Worm (Caenorhabditis elegans): ENCODE data around the gene C08F11.17.

The C08F11.17 gene

DNA sequence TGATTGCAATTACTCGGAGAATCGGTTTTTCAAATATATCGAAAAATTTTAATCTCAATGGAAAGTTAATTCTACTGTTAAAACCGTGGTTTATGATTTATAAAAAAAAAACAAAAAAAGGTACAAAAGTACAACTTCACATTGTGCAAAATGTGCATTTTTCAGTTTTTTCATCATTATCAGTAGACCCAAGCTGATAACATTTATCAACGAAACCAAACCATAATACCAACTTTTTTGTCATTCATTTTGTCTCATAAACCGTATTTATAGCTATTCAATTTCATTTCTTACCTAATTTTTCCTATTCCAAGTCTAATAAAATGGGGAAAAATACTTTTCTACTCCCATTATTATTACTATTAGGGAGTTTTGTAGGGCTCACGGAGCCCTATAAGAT is 11.1 kb downstream of the C08F11.17 start, which contains the start of gene ugt-22:
Gene ugt-22, plus strand, starts transcription at position 234 of the 400 bp plus-strand sequence.
- TF ChIP-seq pag-3 (tag; optimal IDR thresholded peaks at IDR 0.05; ENCODE audit: borderline replicate concordance, insufficient read depth), result no peak
- TF ChIP-seq ztf-4 (tag; optimal IDR thresholded peaks at IDR 0.05), result no peak
- TF ChIP-seq elt-2 (tag; optimal IDR thresholded peaks at IDR 0.05), result peak; percentile 80
- TF ChIP-seq lin-35 (GFP tag; optimal IDR thresholded peaks at IDR 0.05), result peak in 1 of 2 experiments; percentile 8
- TF ChIP-seq efl-1 (optimal IDR thresholded peaks at IDR 0.05), result no peak
- peak in 1 of 2 experiments; percentile 66 for TF ChIP-seq efl-1 (GFP tag; optimal IDR thresholded peaks at IDR 0.05 in 1 of 2)
- peak; percentile 1 for TF ChIP-seq tlp-1 (tag; optimal IDR thresholded peaks at IDR 0.05)
- no peak for TF ChIP-seq tbx-2 (tag; optimal IDR thresholded peaks at IDR 0.05)
- no peak for TF ChIP-seq ama-1 (optimal IDR thresholded peaks at IDR 0.05)
- TF ChIP-seq mep-1 (tag; optimal IDR thresholded peaks at IDR 0.05), result no peak
- no peak for TF ChIP-seq nhr-47 (tag; optimal IDR thresholded peaks at IDR 0.05)
- TF ChIP-seq swsn-7 (tag; optimal IDR thresholded peaks at IDR 0.05), result no peak
- no peak for TF ChIP-seq blmp-1 (tag; optimal IDR thresholded peaks at IDR 0.05)
- no peak for TF ChIP-seq aha-1 (tag; optimal IDR thresholded peaks at IDR 0.05)
- TF ChIP-seq hpl-2 (GFP tag; optimal IDR thresholded peaks at IDR 0.05), result no peak

DNA sequence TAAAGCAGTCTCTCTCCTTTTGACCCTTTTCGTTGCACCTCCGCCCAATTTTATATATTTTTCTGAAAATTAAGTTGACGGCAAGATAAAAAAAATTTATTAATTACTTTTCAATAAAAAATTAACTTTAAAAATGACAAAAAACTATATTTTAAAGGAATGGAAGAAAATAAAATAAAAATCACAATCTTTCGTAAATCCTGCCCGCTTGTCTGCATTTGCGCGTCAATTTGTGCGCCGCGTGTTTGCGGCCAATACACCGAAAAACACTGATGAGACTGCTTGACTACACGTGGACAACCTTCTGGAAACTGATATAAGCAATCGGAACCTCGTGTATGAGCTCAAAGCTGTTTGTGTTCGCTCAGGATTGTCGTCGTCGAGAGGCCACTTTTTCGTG is 13.2 kb downstream of the C08F11.17 start, which contains the start of gene C08F11.7:
Gene C08F11.7, plus strand, starts transcription at position 301 of the 400 bp plus-strand sequence.
- TF ChIP-seq snu-23 (GFP tag; optimal IDR thresholded peaks at IDR 0.05), result no peak
- TF ChIP-seq nhr-20 (tag; optimal IDR thresholded peaks at IDR 0.05), result no peak
- TF ChIP-seq ces-1 (GFP tag; optimal IDR thresholded peaks at IDR 0.05), result no peak
- no peak for TF ChIP-seq pqm-1 (tag; optimal IDR thresholded peaks at IDR 0.05)
- no peak for TF ChIP-seq unc-30 (tag; optimal IDR thresholded peaks at IDR 0.05)
- TF ChIP-seq nhr-90 (tag; optimal IDR thresholded peaks at IDR 0.05; ENCODE audit: poor library complexity), result no peak
- TF ChIP-seq lin-13 (GFP tag; optimal IDR thresholded peaks at IDR 0.05), result no peak
- TF ChIP-seq pag-3 (tag; optimal IDR thresholded peaks at IDR 0.05; ENCODE audit: borderline replicate concordance, insufficient read depth), result no peak
- TF ChIP-seq tbx-2 (tag; optimal IDR thresholded peaks at IDR 0.05), result no peak
- TF ChIP-seq nhr-19 (GFP tag; conservative IDR thresholded peaks at IDR 0.05), result no peak
- TF ChIP-seq ceh-90 (tag; optimal IDR thresholded peaks at IDR 0.05), result no peak
- TF ChIP-seq alr-1 (tag; optimal IDR thresholded peaks at IDR 0.05; ENCODE audit: borderline replicate concordance), result no peak
- TF ChIP-seq elt-2 (tag; optimal IDR thresholded peaks at IDR 0.05), result no peak
- TF ChIP-seq grh-1 (GFP tag; IDR thresholded peaks at IDR 0.05), result no peak
- no peak for TF ChIP-seq unc-98 (GFP tag; IDR thresholded peaks at IDR 0.05)
- no peak for TF ChIP-seq ceh-88 (GFP tag; IDR thresholded peaks at IDR 0.05)
- no peak for TF ChIP-seq elt-3 (tag; optimal IDR thresholded peaks at IDR 0.05)
- no peak for TF ChIP-seq ama-1 (optimal IDR thresholded peaks at IDR 0.05)
- no peak for TF ChIP-seq efl-3 (GFP tag; optimal IDR thresholded peaks at IDR 0.05)

DNA sequence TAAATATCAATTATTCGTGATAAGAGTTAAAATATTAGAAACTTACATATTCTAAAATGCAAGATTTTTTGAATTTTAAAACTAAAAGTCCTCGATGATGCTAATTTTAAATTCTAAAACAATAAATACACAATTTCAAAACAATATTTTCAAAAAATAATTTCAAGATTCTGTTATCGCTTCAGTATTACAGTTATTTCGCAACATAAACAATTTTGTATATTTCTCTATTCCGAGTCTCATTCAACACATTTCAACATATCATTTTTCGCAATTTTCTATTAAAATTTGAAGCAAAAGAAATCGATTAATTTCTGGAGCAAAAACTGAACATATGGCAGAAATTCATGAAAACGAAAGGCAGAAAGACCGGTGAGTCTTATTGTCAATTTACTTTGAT is 17.0 kb downstream of the C08F11.17 start, which contains the start of gene fbxa-98:
Gene fbxa-98, plus strand, starts transcription at position 243 of the 400 bp plus-strand sequence.
- TF ChIP-seq nhr-84 (tag; optimal IDR thresholded peaks at IDR 0.05) (no peak), lsy-2 (tag; optimal IDR thresholded peaks at IDR 0.05) (no peak), fkh-8 (tag; optimal IDR thresholded peaks at IDR 0.05) (no peak), zag-1 (tag; optimal IDR thresholded peaks at IDR 0.05) (no peak), C04F5.9 (tag; optimal IDR thresholded peaks at IDR 0.05) (no peak), ets-5 (GFP tag; IDR thresholded peaks at IDR 0.05) (no peak), nhr-71 (tag; optimal IDR thresholded peaks at IDR 0.05) (no peak), pax-3 (tag; optimal IDR thresholded peaks at IDR 0.05) (no peak), mdl-1 (tag; optimal IDR thresholded peaks at IDR 0.05) (no peak), nhr-19 (GFP tag; conservative IDR thresholded peaks at IDR 0.05) (no peak), lin-14 (GFP tag; optimal IDR thresholded peaks at IDR 0.05) (no peak), egl-27 (tag; optimal IDR thresholded peaks at IDR 0.05) (no peak), tlp-1 (tag; optimal IDR thresholded peaks at IDR 0.05) (no peak)
